Fruit fly (Drosophila melanogaster): ENCODE measurements around the gene CG34241.

CG34241 gene

DNA sequence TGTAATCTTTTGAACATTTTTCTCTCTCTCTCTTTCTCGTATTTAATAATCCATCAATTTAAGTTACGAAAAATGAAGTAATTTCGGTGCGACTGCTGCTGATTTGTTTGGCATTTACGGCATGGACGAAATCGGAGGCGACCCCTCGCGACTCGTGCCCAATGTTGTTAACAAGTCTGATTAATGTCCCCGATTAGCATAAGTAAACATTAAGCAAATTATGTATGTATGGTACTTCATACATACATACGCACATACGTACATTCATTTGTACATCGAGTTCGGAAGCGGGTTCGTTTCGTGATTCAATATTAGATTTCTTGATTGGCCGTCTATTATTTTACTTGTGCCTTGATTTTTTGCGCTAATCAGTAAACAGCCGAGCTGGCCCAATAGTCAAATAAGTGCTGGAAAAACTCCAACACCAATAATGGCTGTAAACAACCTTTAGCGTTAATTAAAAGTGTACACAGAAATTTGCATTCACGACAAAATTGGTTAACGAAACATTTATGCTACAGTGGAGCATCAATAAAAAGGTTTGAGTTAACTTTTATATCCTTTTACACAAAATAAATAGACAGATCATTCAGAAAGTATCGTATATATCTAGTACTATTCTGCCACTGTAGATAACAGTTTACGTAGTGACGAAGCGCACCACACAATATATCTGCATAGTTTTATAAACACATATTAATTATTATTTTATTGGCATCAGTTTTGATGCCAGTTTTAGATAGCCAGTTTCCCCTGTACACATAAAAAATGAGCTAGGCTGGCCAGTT, 36.7 kb upstream of the CG34241 start:
- TF ChIP-seq CG4496 (GFP tag; IDR thresholded peaks at IDR 0.05) (peak; percentile 74), rn (GFP tag; IDR thresholded peaks at IDR 0.05) (no peak), D1 (tag; optimal IDR thresholded peaks at IDR 0.05) (no peak), CG9948 (tag; optimal IDR thresholded peaks at IDR 0.05) (no peak), Ets98B (GFP tag; IDR thresholded peaks at IDR 0.05) (0 out of 2 replicates have a peak, but pooled peaks have one; percentile 44), fd96Ca (GFP tag; IDR thresholded peaks at IDR 0.05) (no peak), CG12605 (GFP tag; IDR thresholded peaks at IDR 0.05) (no peak), Pif1B (GFP tag; optimal IDR thresholded peaks at IDR 0.05) (peak; percentile 3), CG32121 (GFP tag; IDR thresholded peaks at IDR 0.05) (peak; percentile 44; the same call in 1 of the 2 replicates), CG10348 (GFP tag; IDR thresholded peaks at IDR 0.05) (0 out of 2 replicates have a peak, but pooled peaks have one; percentile 18), CG13204 (GFP tag; optimal IDR thresholded peaks at IDR 0.05) (no peak), CG8159 (tag; optimal IDR thresholded peaks at IDR 0.05) (peak; percentile 24)

DNA sequence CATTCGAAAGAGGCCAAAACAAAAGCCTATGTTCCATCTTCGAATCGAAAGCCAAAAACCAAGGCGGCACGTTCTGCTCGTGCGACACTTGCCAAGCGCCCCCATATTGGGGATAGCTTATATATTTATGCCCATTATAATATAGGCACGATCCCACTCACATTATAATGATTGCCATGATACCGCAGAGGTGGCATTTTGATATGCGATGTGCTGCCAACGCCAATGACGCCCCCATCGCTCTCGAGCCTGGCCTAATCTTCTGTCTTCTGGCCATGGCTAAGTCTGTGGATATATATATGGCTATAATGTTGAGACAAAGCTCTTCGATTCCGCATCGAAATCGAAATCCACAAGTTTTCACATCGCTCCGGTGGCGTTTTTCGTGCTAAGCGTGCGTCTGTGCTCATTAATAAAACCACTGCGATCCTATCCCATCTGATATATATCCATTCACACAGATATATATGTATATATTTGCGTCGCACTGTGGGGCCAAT, 34.9 kb upstream of the CG34241 start:
- TF ChIP-seq EcR (GFP tag; optimal IDR thresholded peaks at IDR 0.05), result peak; percentile 13
- 0 out of 3 replicates have a peak, but pooled peaks have one; percentile 23 for TF ChIP-seq CG4496 (GFP tag; IDR thresholded peaks at IDR 0.05)
- TF ChIP-seq CG15710 (tag; optimal IDR thresholded peaks at IDR 0.05), result no peak
- no peak for TF ChIP-seq CG17806 (tag; optimal IDR thresholded peaks at IDR 0.05)

DNA sequence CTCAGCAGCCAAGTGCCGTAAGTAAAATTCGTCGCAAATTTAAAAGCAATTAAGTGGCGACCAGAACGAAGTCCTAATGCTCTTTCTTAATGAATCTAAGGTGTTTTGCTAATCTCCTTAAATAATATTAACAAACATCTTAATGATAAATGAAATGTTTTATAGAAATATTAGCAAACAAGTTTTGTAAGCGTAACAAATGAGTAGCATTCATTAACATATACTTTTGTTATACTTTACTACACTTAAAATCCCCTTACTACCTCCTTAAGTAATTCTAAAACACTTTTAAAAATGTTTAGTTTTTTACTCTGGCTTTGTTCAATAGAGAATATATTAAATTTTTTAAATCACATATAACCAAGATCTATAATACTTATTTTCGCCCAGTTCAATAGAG, 31.8 kb upstream of the CG34241 start:
- no peak for TF ChIP-seq Snoo (tag; optimal IDR thresholded peaks at IDR 0.05)
- TF ChIP-seq Pif1B (GFP tag; optimal IDR thresholded peaks at IDR 0.05), result no peak
- no peak for TF ChIP-seq CG34367 (tag; optimal IDR thresholded peaks at IDR 0.05)
- no peak for TF ChIP-seq EcR (GFP tag; optimal IDR thresholded peaks at IDR 0.05)
- TF ChIP-seq CG13204 (GFP tag; optimal IDR thresholded peaks at IDR 0.05), result no peak
- no peak for TF ChIP-seq CG14655 (GFP tag; optimal IDR thresholded peaks at IDR 0.05)
- no peak for TF ChIP-seq CG15710 (tag; optimal IDR thresholded peaks at IDR 0.05)

DNA sequence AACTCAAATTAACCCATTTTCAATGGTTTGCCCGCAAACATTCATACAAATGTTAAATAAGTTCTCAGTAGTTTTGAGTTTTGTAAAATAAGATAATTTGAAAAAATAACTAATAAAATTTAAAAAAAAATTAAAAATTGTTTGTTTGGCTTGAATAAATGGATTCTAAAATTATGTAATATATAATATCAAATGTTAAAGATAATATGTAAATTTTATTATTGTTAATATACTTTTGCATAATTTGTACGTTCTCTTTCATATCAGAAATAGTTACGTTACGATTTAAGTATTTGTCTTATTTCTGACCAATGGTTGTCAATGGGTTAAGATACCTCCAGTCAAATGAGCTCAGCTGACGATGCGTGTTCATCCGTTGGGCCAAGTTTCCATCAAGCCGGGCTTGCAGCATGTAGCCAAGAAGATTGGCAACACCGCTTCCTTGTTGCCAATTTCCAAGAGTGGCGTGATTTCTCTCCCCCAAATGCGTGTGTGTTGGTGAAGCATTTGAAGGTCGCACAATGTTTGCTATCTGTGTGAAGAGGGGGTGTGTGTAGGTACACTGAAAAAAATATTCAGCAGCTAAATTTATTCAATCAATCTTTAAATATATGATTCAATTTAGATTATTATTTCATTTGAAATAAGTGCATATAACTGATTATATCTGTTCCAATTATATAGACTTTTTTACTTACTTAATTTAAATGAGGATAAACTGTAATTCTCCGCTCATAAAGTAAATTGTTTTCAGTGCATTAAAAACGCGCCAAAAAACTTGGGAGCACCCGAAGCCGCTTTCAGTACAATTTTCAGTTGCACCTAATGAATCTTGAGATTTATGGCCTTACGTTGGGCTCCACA, 30.7 kb upstream of the CG34241 start:
- TF ChIP-seq CG12605 (GFP tag; IDR thresholded peaks at IDR 0.05), result 0 out of 2 replicates have a peak, but pooled peaks have one; percentile 36
- peak; percentile 29 for TF ChIP-seq Pif1A (GFP tag; optimal IDR thresholded peaks at IDR 0.05)
- TF ChIP-seq CG17806 (tag; optimal IDR thresholded peaks at IDR 0.05), result peak; percentile 46
- TF ChIP-seq CG8159 (tag; optimal IDR thresholded peaks at IDR 0.05), result peak; percentile 74
- TF ChIP-seq CG32121 (GFP tag; IDR thresholded peaks at IDR 0.05), result no peak
- TF ChIP-seq Pif1B (GFP tag; optimal IDR thresholded peaks at IDR 0.05), result peak; percentile 24
- no peak for TF ChIP-seq D1 (tag; optimal IDR thresholded peaks at IDR 0.05)
- TF ChIP-seq Ets98B (GFP tag; IDR thresholded peaks at IDR 0.05), result peak; percentile 39; the same call in 1 of the 2 replicates
- no peak for TF ChIP-seq gl (tag; optimal IDR thresholded peaks at IDR 0.05)
- TF ChIP-seq CG8301 (tag; optimal IDR thresholded peaks at IDR 0.05), result peak; percentile 59
- TF ChIP-seq CG9948 (tag; optimal IDR thresholded peaks at IDR 0.05), result peak; percentile 50
- TF ChIP-seq fd96Ca (GFP tag; IDR thresholded peaks at IDR 0.05), result no peak
- peak; percentile 15 for TF ChIP-seq Snoo (tag; optimal IDR thresholded peaks at IDR 0.05)
- peak; percentile 66 for TF ChIP-seq CG15710 (tag; optimal IDR thresholded peaks at IDR 0.05)
- no peak for TF ChIP-seq EcR (GFP tag; optimal IDR thresholded peaks at IDR 0.05)
- TF ChIP-seq rn (GFP tag; IDR thresholded peaks at IDR 0.05), result no peak
- TF ChIP-seq CG10348 (GFP tag; IDR thresholded peaks at IDR 0.05), result no peak
- TF ChIP-seq CG14655 (GFP tag; optimal IDR thresholded peaks at IDR 0.05), result peak; percentile 74
- TF ChIP-seq CG34367 (tag; optimal IDR thresholded peaks at IDR 0.05), result no peak
- TF ChIP-seq CG4496 (GFP tag; IDR thresholded peaks at IDR 0.05), result peak; percentile 51; the same call in 2 of the 3 replicates
- TF ChIP-seq CG13204 (GFP tag; optimal IDR thresholded peaks at IDR 0.05), result no peak

DNA sequence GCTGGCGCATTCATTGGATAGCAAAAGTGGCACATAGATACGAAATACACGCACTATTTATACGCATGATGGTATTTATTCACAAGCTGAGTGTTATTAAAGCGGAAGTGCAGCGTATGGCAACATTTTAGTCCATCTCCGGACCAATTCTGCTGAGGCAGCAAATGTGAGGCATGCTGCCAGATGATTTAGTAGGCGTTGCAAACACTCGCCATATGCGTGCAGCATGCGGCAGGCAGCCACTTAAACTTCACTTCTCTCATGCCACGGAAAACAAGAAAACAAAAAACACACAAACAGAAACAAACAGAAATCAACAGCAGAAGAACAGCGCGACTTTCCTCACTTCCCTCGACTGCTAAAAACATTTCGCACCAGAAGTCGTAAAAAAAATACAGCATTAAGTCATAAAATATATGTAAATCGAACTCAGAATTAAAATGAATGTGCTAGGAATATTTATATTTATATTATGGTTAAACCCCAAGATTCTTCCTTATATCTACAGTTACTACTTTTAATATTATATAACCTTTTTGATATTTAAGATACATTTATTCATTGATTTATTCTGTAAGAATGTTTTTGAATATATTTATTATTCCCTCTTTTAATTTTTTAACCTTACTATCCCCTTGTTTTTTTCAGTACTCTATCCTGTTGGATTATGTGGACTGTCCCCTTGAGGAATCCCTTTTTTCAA, 28.3 kb upstream of the CG34241 start:
- 0 out of 3 replicates have a peak, but pooled peaks have one; percentile 6 for TF ChIP-seq fd96Ca (GFP tag; IDR thresholded peaks at IDR 0.05)
- TF ChIP-seq CG9948 (tag; optimal IDR thresholded peaks at IDR 0.05), result peak; percentile 71
- peak; percentile 81 for TF ChIP-seq CG15710 (tag; optimal IDR thresholded peaks at IDR 0.05)
- no peak for TF ChIP-seq EcR (GFP tag; optimal IDR thresholded peaks at IDR 0.05)
- TF ChIP-seq gl (tag; optimal IDR thresholded peaks at IDR 0.05), result peak; percentile 16
- TF ChIP-seq Pif1B (GFP tag; optimal IDR thresholded peaks at IDR 0.05), result no peak
- no peak for TF ChIP-seq CG32121 (GFP tag; IDR thresholded peaks at IDR 0.05)
- peak; percentile 31 for TF ChIP-seq Snoo (tag; optimal IDR thresholded peaks at IDR 0.05)
- peak; percentile 26; the same call in 2 of the 3 replicates for TF ChIP-seq CG4496 (GFP tag; IDR thresholded peaks at IDR 0.05)
- no peak for TF ChIP-seq CG8301 (tag; optimal IDR thresholded peaks at IDR 0.05)
- TF ChIP-seq CG13204 (GFP tag; optimal IDR thresholded peaks at IDR 0.05), result peak; percentile 27
- no peak for TF ChIP-seq CG10348 (GFP tag; IDR thresholded peaks at IDR 0.05)
- TF ChIP-seq CG17806 (tag; optimal IDR thresholded peaks at IDR 0.05), result peak; percentile 59
- TF ChIP-seq CG14655 (GFP tag; optimal IDR thresholded peaks at IDR 0.05), result peak; percentile 43
- TF ChIP-seq CG8159 (tag; optimal IDR thresholded peaks at IDR 0.05), result peak; percentile 87
- peak; percentile 8 for TF ChIP-seq Pif1A (GFP tag; optimal IDR thresholded peaks at IDR 0.05)
- TF ChIP-seq CG34367 (tag; optimal IDR thresholded peaks at IDR 0.05), result peak; percentile 37
- TF ChIP-seq Ets98B (GFP tag; IDR thresholded peaks at IDR 0.05), result no peak
- TF ChIP-seq D1 (tag; optimal IDR thresholded peaks at IDR 0.05), result peak; percentile 64
- TF ChIP-seq CG12605 (GFP tag; IDR thresholded peaks at IDR 0.05), result no peak
- no peak for TF ChIP-seq rn (GFP tag; IDR thresholded peaks at IDR 0.05)
